Worm (Caenorhabditis elegans): Measurements from ENCODE around the gene C09G5.13.

Gene C09G5.13

ce11 chrII:10714262-10714933 lies 2.8 kb upstream of the C09G5.13 start, which contains the start of the genes dph-2 and C09G5.7:
dph-2 (minus strand) TSS chrII:10714297.
C09G5.7 (plus strand) TSS chrII:10714883.
- no peak for TF ChIP-seq unc-62 (GFP tag; optimal IDR thresholded peaks at IDR 0.05)

- TF ChIP-seq unc-62 (GFP tag; optimal IDR thresholded peaks at IDR 0.05) = no peak
Observed at ce11 chrII:10719931-10720330, 2.7 kb downstream of the C09G5.13 start, which contains the start of gene mks-5. mks-5 (plus strand) TSS chrII:10720231.

- no peak for TF ChIP-seq unc-62 (GFP tag; optimal IDR thresholded peaks at IDR 0.05)
Observed at ce11 chrII:10723069-10723468, 5.8 kb downstream of the C09G5.13 start, which contains the start of gene C09G5.14. C09G5.14 (minus strand) TSS chrII:10723169.

- no peak for TF ChIP-seq unc-62 (GFP tag; optimal IDR thresholded peaks at IDR 0.05)
Observed at ce11 chrII:10730702-10731101, 13.5 kb downstream of the C09G5.13 start.

- no peak for TF ChIP-seq unc-62 (GFP tag; optimal IDR thresholded peaks at IDR 0.05)
Observed at ce11 chrII:10731552-10731951, 14.3 kb downstream of the C09G5.13 start, which contains the start of gene glb-12. glb-12 (minus strand) TSS chrII:10731652.

ce11 chrII:10737059-10737458 lies 19.8 kb downstream of the C09G5.13 start, which contains the start of gene C52A11.3:
C52A11.3 (plus strand) TSS chrII:10737359.
- no peak for TF ChIP-seq unc-62 (GFP tag; optimal IDR thresholded peaks at IDR 0.05)

- TF ChIP-seq unc-62 (GFP tag; optimal IDR thresholded peaks at IDR 0.05) = no peak
Observed at ce11 chrII:10744801-10745200, 27.6 kb downstream of the C09G5.13 start.

ce11 chrII:10753694-10754093 lies 36.5 kb downstream of the C09G5.13 start:
- no peak for TF ChIP-seq unc-62 (GFP tag; optimal IDR thresholded peaks at IDR 0.05)

ce11 chrII:10755455-10755854 lies 38.2 kb downstream of the C09G5.13 start:
- TF ChIP-seq unc-62 (GFP tag; optimal IDR thresholded peaks at IDR 0.05) = no peak

- TF ChIP-seq unc-62 (GFP tag; optimal IDR thresholded peaks at IDR 0.05) = no peak
Observed at ce11 chrII:10758951-10759350, 41.7 kb downstream of the C09G5.13 start.

ce11 chrII:10759425-10759824 lies 42.2 kb downstream of the C09G5.13 start:
- no peak for TF ChIP-seq unc-62 (GFP tag; optimal IDR thresholded peaks at IDR 0.05)

- no peak for TF ChIP-seq unc-62 (GFP tag; optimal IDR thresholded peaks at IDR 0.05)
Observed at ce11 chrII:10760801-10761200, 43.6 kb downstream of the C09G5.13 start.

ce11 chrII:10761653-10762052 lies 44.4 kb downstream of the C09G5.13 start:
- no peak for TF ChIP-seq unc-62 (GFP tag; optimal IDR thresholded peaks at IDR 0.05)

- TF ChIP-seq unc-62 (GFP tag; optimal IDR thresholded peaks at IDR 0.05) = no peak
Observed at ce11 chrII:10765238-10765637, 48.0 kb downstream of the C09G5.13 start.

- TF ChIP-seq unc-62 (GFP tag; optimal IDR thresholded peaks at IDR 0.05) = no peak
Observed at ce11 chrII:10766773-10767172, 49.5 kb downstream of the C09G5.13 start.

ce11 chrII:10767977-10768376 lies 50.8 kb downstream of the C09G5.13 start:
- no peak for TF ChIP-seq unc-62 (GFP tag; optimal IDR thresholded peaks at IDR 0.05)

Measured in whole organism, dauer.